Fruit fly (Drosophila melanogaster): ENCODE results near the gene CG31717.
A peak's percentile ranks its signal among the peaks of the same experiment; 100 is the strongest.

dm6 chr2L:10203933-10204509 is 46.5 kb upstream of the CG31717 start, which contains the start of gene CG34159:
- TF ChIP-seq Mnt (GFP tag; optimal IDR thresholded peaks at IDR 0.05): no peak
- no peak for TF ChIP-seq pad (GFP tag; optimal IDR thresholded peaks at IDR 0.05)
- TF ChIP-seq CG7101 (tag; optimal IDR thresholded peaks at IDR 0.05): no peak
- TF ChIP-seq CG1620 (GFP tag; optimal IDR thresholded peaks at IDR 0.05): no peak
- TF ChIP-seq CG12768 (GFP tag; optimal IDR thresholded peaks at IDR 0.05): no peak
- TF ChIP-seq tj (GFP tag; optimal IDR thresholded peaks at IDR 0.05): no peak
- TF ChIP-seq CG5204 (GFP tag; optimal IDR thresholded peaks at IDR 0.05): no peak
- peak; percentile 73 for TF ChIP-seq ovo (GFP tag; optimal IDR thresholded peaks at IDR 0.05)
- no peak for TF ChIP-seq Hr96 (GFP tag; optimal IDR thresholded peaks at IDR 0.05)
- TF ChIP-seq CG14711 (tag; optimal IDR thresholded peaks at IDR 0.05): no peak
- TF ChIP-seq CG7045 (GFP tag; optimal IDR thresholded peaks at IDR 0.05): no peak
- TF ChIP-seq CG11617 (GFP tag; optimal IDR thresholded peaks at IDR 0.05): no peak
- no peak for TF ChIP-seq cic (GFP tag; optimal IDR thresholded peaks at IDR 0.05)

Measured in whole organism, adult.